1 fruit fly cellular context compared by ENCODE assay signal in the genomic region with DNA sequence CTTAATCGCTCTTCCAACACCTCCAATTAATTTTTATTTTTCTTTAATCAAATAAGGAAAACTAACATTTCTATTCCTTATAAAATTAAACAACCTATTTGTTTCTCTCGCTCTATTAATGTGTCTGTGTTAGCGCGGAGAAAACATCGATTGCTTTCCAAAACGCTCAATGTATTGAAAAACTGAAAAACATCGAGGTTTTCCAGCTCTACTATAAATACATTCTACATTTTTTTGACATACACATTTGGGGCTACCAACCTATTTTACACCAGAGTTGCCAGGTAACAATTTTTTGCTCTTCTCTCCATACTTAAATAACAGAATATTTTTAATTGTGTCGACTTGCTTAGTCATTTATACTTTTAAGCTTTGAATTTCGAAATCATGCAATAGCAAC.
TF ChIP-seq lines count a peak whose summit lies in the region.

No protein-coding gene starts in this region.

TF ChIP-seq in whole organism, embryonic, 481 proteins besides CTCF, POLR2A, EP300 and RAD21 (continued from another document and continues in another):
- peak; percentile 22 for TF ChIP-seq CG9817 (tag; optimal IDR thresholded peaks at IDR 0.05; lab: Kevin White, UChicago)
- TF ChIP-seq pum (GFP tag; optimal IDR thresholded peaks at IDR 0.05; lab: Kevin White, UChicago), result no peak
- peak; percentile 38; the same call in 1 of the 2 replicates for TF ChIP-seq MBD-R2 (GFP tag; IDR thresholded peaks at IDR 0.05; lab: Robert Waterston, UW)
- no peak for TF ChIP-seq Spps (tag; optimal IDR thresholded peaks at IDR 0.05; lab: Kevin White, UChicago)
- TF ChIP-seq CrebB (tag; optimal IDR thresholded peaks at IDR 0.05; lab: Kevin White, UChicago), result no peak
- no peak for TF ChIP-seq Oli (tag; optimal IDR thresholded peaks at IDR 0.05; lab: Kevin White, UChicago)
- TF ChIP-seq CG17385 (GFP tag; optimal IDR thresholded peaks at IDR 0.05; lab: Kevin White, UChicago), result no peak
- peak; percentile 34 for TF ChIP-seq kay (GFP tag; optimal IDR thresholded peaks at IDR 0.05; lab: Kevin White, UChicago)
- TF ChIP-seq seq (GFP tag; IDR thresholded peaks at IDR 0.05; lab: Robert Waterston, UW), result no peak
- peak; percentile 59 for TF ChIP-seq lilli (GFP tag; optimal IDR thresholded peaks at IDR 0.05; lab: Kevin White, UChicago)
- TF ChIP-seq cwo (GFP tag; optimal IDR thresholded peaks at IDR 0.05; lab: Kevin White, UChicago), result no peak
- TF ChIP-seq CG7556 (GFP tag; optimal IDR thresholded peaks at IDR 0.05; lab: Kevin White, UChicago), result no peak
- TF ChIP-seq CG11085 (GFP tag; IDR thresholded peaks at IDR 0.05; lab: Robert Waterston, UW), result no peak
- no peak for TF ChIP-seq CG16815 (GFP tag; optimal IDR thresholded peaks at IDR 0.05; lab: Kevin White, UChicago)
- no peak for TF ChIP-seq fu2 (GFP tag; optimal IDR thresholded peaks at IDR 0.05; lab: Kevin White, UChicago)
- peak; percentile 34 for TF ChIP-seq Hsf (GFP tag; optimal IDR thresholded peaks at IDR 0.05; lab: Kevin White, UChicago)
- TF ChIP-seq Dip2 (GFP tag; IDR thresholded peaks at IDR 0.05; lab: Robert Waterston, UW), result no peak
- no peak for TF ChIP-seq Ssrp (tag; optimal IDR thresholded peaks at IDR 0.05; lab: Kevin White, UChicago)
- no peak for TF ChIP-seq cas (GFP tag; IDR thresholded peaks at IDR 0.05; lab: Robert Waterston, UW)
- peak; percentile 25 for TF ChIP-seq CG15601 (tag; optimal IDR thresholded peaks at IDR 0.05; lab: Kevin White, UChicago)
- TF ChIP-seq Xbp1 (GFP tag; optimal IDR thresholded peaks at IDR 0.05; lab: Kevin White, UChicago), result peak; percentile 44
- TF ChIP-seq Sry-δ (GFP tag; optimal IDR thresholded peaks at IDR 0.05; lab: Kevin White, UChicago), result peak; percentile 86
- no peak for TF ChIP-seq CG8944 (GFP tag; optimal IDR thresholded peaks at IDR 0.05; lab: Kevin White, UChicago)
- TF ChIP-seq CG14050 (GFP tag; IDR thresholded peaks at IDR 0.05; lab: Robert Waterston, UW), result peak; percentile 36; the same call in 1 of the 3 replicates
- TF ChIP-seq CG1647 (GFP tag; optimal IDR thresholded peaks at IDR 0.05; lab: Kevin White, UChicago), result peak; percentile 32
- TF ChIP-seq CG8388 (GFP tag; optimal IDR thresholded peaks at IDR 0.05; lab: Kevin White, UChicago), result peak; percentile 25
- TF ChIP-seq CG7963 (GFP tag; IDR thresholded peaks at IDR 0.05; lab: Robert Waterston, UW; ENCODE audit: partially characterized antibody), result 0 out of 3 replicates have a peak, but pooled peaks have one; percentile 39
- no peak for TF ChIP-seq lov (optimal IDR thresholded peaks at IDR 0.05; lab: Kevin White, UChicago)
- TF ChIP-seq lov (GFP tag; IDR thresholded peaks at IDR 0.05; lab: Robert Waterston, UW), result no peak
- TF ChIP-seq CoRest (tag; optimal IDR thresholded peaks at IDR 0.05; lab: Kevin White, UChicago), result peak; percentile 60
- no peak for TF ChIP-seq mirr (GFP tag; optimal IDR thresholded peaks at IDR 0.05; lab: Kevin White, UChicago)
- TF ChIP-seq CG9727 (GFP tag; optimal IDR thresholded peaks at IDR 0.05; lab: Kevin White, UChicago), result no peak
- no peak for TF ChIP-seq CG17361 (GFP tag; IDR thresholded peaks at IDR 0.05; lab: Robert Waterston, UW)
- no peak for TF ChIP-seq CG11723 (GFP tag; optimal IDR thresholded peaks at IDR 0.05; lab: Kevin White, UChicago)
- TF ChIP-seq CG13287 (GFP tag; IDR thresholded peaks at IDR 0.05; lab: Robert Waterston, UW; ENCODE audit: partially characterized antibody), result peak; percentile 80
- no peak for TF ChIP-seq ATbp (GFP tag; optimal IDR thresholded peaks at IDR 0.05; lab: Kevin White, UChicago)
- 0 out of 2 replicates have a peak, but pooled peaks have one; percentile 16 for TF ChIP-seq vvl (GFP tag; IDR thresholded peaks at IDR 0.05; lab: Robert Waterston, UW)
- peak; percentile 54 for TF ChIP-seq CG13624 (GFP tag; optimal IDR thresholded peaks at IDR 0.05; lab: Kevin White, UChicago)
- no peak for TF ChIP-seq CG1832 (GFP tag; optimal IDR thresholded peaks at IDR 0.05; lab: Kevin White, UChicago)
- TF ChIP-seq CG10321 (GFP tag; IDR thresholded peaks at IDR 0.05; lab: Robert Waterston, UW), result no peak
- TF ChIP-seq zen (tag; optimal IDR thresholded peaks at IDR 0.05; lab: Kevin White, UChicago), result peak; percentile 7
- no peak for TF ChIP-seq CG31441 (GFP tag; IDR thresholded peaks at IDR 0.05; lab: Robert Waterston, UW)
- peak; percentile 60 for TF ChIP-seq slbo (GFP tag; IDR thresholded peaks at IDR 0.05; lab: Robert Waterston, UW)
- no peak for TF ChIP-seq PHDP (tag; optimal IDR thresholded peaks at IDR 0.05; lab: Kevin White, UChicago)
- no peak for TF ChIP-seq tgo (GFP tag; IDR thresholded peaks at IDR 0.05; lab: Robert Waterston, UW)
- TF ChIP-seq Dip3 (GFP tag; optimal IDR thresholded peaks at IDR 0.05; lab: Kevin White, UChicago), result no peak
- TF ChIP-seq ttk (GFP tag; IDR thresholded peaks at IDR 0.05; lab: Robert Waterston, UW), result no peak
- no peak for TF ChIP-seq Sry-β (GFP tag; optimal IDR thresholded peaks at IDR 0.05; lab: Kevin White, UChicago)
- TF ChIP-seq CG3838 (GFP tag; optimal IDR thresholded peaks at IDR 0.05; lab: Kevin White, UChicago), result no peak
- peak; percentile 36 for TF ChIP-seq sug (tag; optimal IDR thresholded peaks at IDR 0.05; lab: Kevin White, UChicago)
- TF ChIP-seq CG11456 (GFP tag; IDR thresholded peaks at IDR 0.05; lab: Robert Waterston, UW), result no peak
- TF ChIP-seq CG16863 (GFP tag; optimal IDR thresholded peaks at IDR 0.05; lab: Kevin White, UChicago), result no peak
- TF ChIP-seq Oaz (GFP tag; IDR thresholded peaks at IDR 0.05; lab: Robert Waterston, UW), result no peak
- TF ChIP-seq CG12659 (GFP tag; optimal IDR thresholded peaks at IDR 0.05; lab: Kevin White, UChicago), result peak; percentile 74
- TF ChIP-seq CG33213 (GFP tag; optimal IDR thresholded peaks at IDR 0.05; lab: Kevin White, UChicago), result peak; percentile 61
- TF ChIP-seq luna (GFP tag; optimal IDR thresholded peaks at IDR 0.05; lab: Kevin White, UChicago), result no peak
- peak; percentile 24 for TF ChIP-seq CG4617 (GFP tag; optimal IDR thresholded peaks at IDR 0.05; lab: Kevin White, UChicago; ENCODE audit: borderline replicate concordance)
- TF ChIP-seq tio (GFP tag; optimal IDR thresholded peaks at IDR 0.05; lab: Kevin White, UChicago), result no peak
- peak; percentile 11; the same call in 1 of the 2 replicates for TF ChIP-seq chm (GFP tag; IDR thresholded peaks at IDR 0.05; lab: Robert Waterston, UW)
- TF ChIP-seq CG2116 (GFP tag; optimal IDR thresholded peaks at IDR 0.05; lab: Kevin White, UChicago), result peak; percentile 72
- TF ChIP-seq CG6791 (GFP tag; IDR thresholded peaks at IDR 0.05; lab: Robert Waterston, UW; ENCODE audit: partially characterized antibody), result peak; percentile 87
- no peak for TF ChIP-seq Atf3 (GFP tag; optimal IDR thresholded peaks at IDR 0.05; lab: Kevin White, UChicago)
- no peak for TF ChIP-seq CG13123 (GFP tag; optimal IDR thresholded peaks at IDR 0.05; lab: Kevin White, UChicago)
- no peak for TF ChIP-seq oc (tag; optimal IDR thresholded peaks at IDR 0.05; lab: Kevin White, UChicago)
- peak; percentile 48 for TF ChIP-seq dm (GFP tag; optimal IDR thresholded peaks at IDR 0.05; lab: Kevin White, UChicago)
- TF ChIP-seq Nf-YC (tag; optimal IDR thresholded peaks at IDR 0.05; lab: Kevin White, UChicago), result peak; percentile 22
- no peak for TF ChIP-seq H2.0 (GFP tag; IDR thresholded peaks at IDR 0.05; lab: Robert Waterston, UW)
- TF ChIP-seq ERR (GFP tag; optimal IDR thresholded peaks at IDR 0.05; lab: Kevin White, UChicago), result no peak
- TF ChIP-seq maf-S (GFP tag; optimal IDR thresholded peaks at IDR 0.05; lab: Kevin White, UChicago), result no peak
- no peak for TF ChIP-seq CG11093 (GFP tag; IDR thresholded peaks at IDR 0.05; lab: Robert Waterston, UW)
- no peak for TF ChIP-seq Blimp-1 (GFP tag; optimal IDR thresholded peaks at IDR 0.05; lab: Kevin White, UChicago)
- no peak for TF ChIP-seq HmgD (GFP tag; optimal IDR thresholded peaks at IDR 0.05; lab: Kevin White, UChicago)
- TF ChIP-seq CG4707 (GFP tag; optimal IDR thresholded peaks at IDR 0.05; lab: Kevin White, UChicago), result no peak
- no peak for TF ChIP-seq aop (GFP tag; IDR thresholded peaks at IDR 0.05; lab: Robert Waterston, UW)
- 0 out of 3 replicates have a peak, but pooled peaks have one; percentile 5 for TF ChIP-seq zfh1 (GFP tag; IDR thresholded peaks at IDR 0.05; lab: Robert Waterston, UW)
- no peak for TF ChIP-seq CG8089 (GFP tag; optimal IDR thresholded peaks at IDR 0.05; lab: Kevin White, UChicago)
- TF ChIP-seq inv (GFP tag; IDR thresholded peaks at IDR 0.05; lab: Robert Waterston, UW; ENCODE audit: partially characterized antibody), result peak; percentile 44
- TF ChIP-seq emc (GFP tag; optimal IDR thresholded peaks at IDR 0.05; lab: Kevin White, UChicago), result no peak
- no peak for TF ChIP-seq Hey (tag; optimal IDR thresholded peaks at IDR 0.05; lab: Kevin White, UChicago)
- peak; percentile 80 for TF ChIP-seq bbx (GFP tag; IDR thresholded peaks at IDR 0.05; lab: Robert Waterston, UW; ENCODE audit: partially characterized antibody)
- no peak for TF ChIP-seq CG5953 (GFP tag; IDR thresholded peaks at IDR 0.05; lab: Robert Waterston, UW)
- TF ChIP-seq bsh (GFP tag; optimal IDR thresholded peaks at IDR 0.05; lab: Kevin White, UChicago), result peak in 1 of 2 experiments; percentile 16
- no peak for TF ChIP-seq Asciz (GFP tag; optimal IDR thresholded peaks at IDR 0.05; lab: Kevin White, UChicago)
- TF ChIP-seq en (GFP tag; optimal IDR thresholded peaks at IDR 0.05; lab: Kevin White, UChicago), result no peak
- TF ChIP-seq CG32772 (GFP tag; IDR thresholded peaks at IDR 0.05; lab: Robert Waterston, UW), result no peak
- TF ChIP-seq Myb (GFP tag; optimal IDR thresholded peaks at IDR 0.05; lab: Kevin White, UChicago), result peak; percentile 61
- no peak for TF ChIP-seq CG1792 (GFP tag; optimal IDR thresholded peaks at IDR 0.05; lab: Kevin White, UChicago)
- no peak for TF ChIP-seq gt (GFP tag; IDR thresholded peaks at IDR 0.05; lab: Robert Waterston, UW)
- no peak for TF ChIP-seq caup (GFP tag; optimal IDR thresholded peaks at IDR 0.05; lab: Kevin White, UChicago; ENCODE audit: severe bottlenecking)
- TF ChIP-seq Scr (GFP tag; IDR thresholded peaks at IDR 0.05; lab: Robert Waterston, UW; ENCODE audit: partially characterized antibody), result peak; percentile 62
- TF ChIP-seq CG14014 (GFP tag; IDR thresholded peaks at IDR 0.05; lab: Robert Waterston, UW), result no peak
- TF ChIP-seq CG2875 (GFP tag; optimal IDR thresholded peaks at IDR 0.05; lab: Kevin White, UChicago), result no peak
- peak; percentile 0 for TF ChIP-seq CG4854 (GFP tag; optimal IDR thresholded peaks at IDR 0.05; lab: Kevin White, UChicago)
- peak; percentile 43 for TF ChIP-seq CG3847 (GFP tag; IDR thresholded peaks at IDR 0.05; lab: Robert Waterston, UW)
- no peak for TF ChIP-seq CG7839 (tag; optimal IDR thresholded peaks at IDR 0.05; lab: Kevin White, UChicago)
- peak; percentile 30 for TF ChIP-seq CG15696 (tag; optimal IDR thresholded peaks at IDR 0.05; lab: Kevin White, UChicago)
- no peak for TF ChIP-seq br (optimal IDR thresholded peaks at IDR 0.05; lab: Kevin White, UChicago)
- no peak for TF ChIP-seq CG18599 (GFP tag; optimal IDR thresholded peaks at IDR 0.05; lab: Kevin White, UChicago)
- no peak for TF ChIP-seq CG11398 (GFP tag; optimal IDR thresholded peaks at IDR 0.05; lab: Kevin White, UChicago)
- no peak for TF ChIP-seq CG16779 (GFP tag; IDR thresholded peaks at IDR 0.05; lab: Robert Waterston, UW)
- no peak for TF ChIP-seq Mrtf (GFP tag; IDR thresholded peaks at IDR 0.05; lab: Robert Waterston, UW)
- no peak for TF ChIP-seq ssp (GFP tag; IDR thresholded peaks at IDR 0.05; lab: Robert Waterston, UW)
- TF ChIP-seq HLHmδ (GFP tag; optimal IDR thresholded peaks at IDR 0.05; lab: Kevin White, UChicago), result no peak
- TF ChIP-seq Bdp1 (GFP tag; optimal IDR thresholded peaks at IDR 0.05; lab: Kevin White, UChicago), result no peak
- TF ChIP-seq Vsx1 (GFP tag; optimal IDR thresholded peaks at IDR 0.05; lab: Kevin White, UChicago), result no peak
- TF ChIP-seq CG8359 (GFP tag; optimal IDR thresholded peaks at IDR 0.05; lab: Kevin White, UChicago; ENCODE audit: borderline replicate concordance), result no peak
- TF ChIP-seq CG2889 (GFP tag; IDR thresholded peaks at IDR 0.05; lab: Robert Waterston, UW), result no peak
- no peak for TF ChIP-seq CG12236 (GFP tag; optimal IDR thresholded peaks at IDR 0.05; lab: Kevin White, UChicago)
- no peak for TF ChIP-seq ems (GFP tag; optimal IDR thresholded peaks at IDR 0.05; lab: Kevin White, UChicago)
- TF ChIP-seq crp (GFP tag; optimal IDR thresholded peaks at IDR 0.05; lab: Kevin White, UChicago), result no peak
- TF ChIP-seq Sin3A (optimal IDR thresholded peaks at IDR 0.05; lab: Kevin White, UChicago), result no peak
- no peak for TF ChIP-seq CG6683 (GFP tag; optimal IDR thresholded peaks at IDR 0.05; lab: Kevin White, UChicago)
- TF ChIP-seq CG5245 (GFP tag; optimal IDR thresholded peaks at IDR 0.05; lab: Kevin White, UChicago), result no peak
- peak; percentile 58; the same call in 2 of the 3 replicates for TF ChIP-seq zen2 (GFP tag; IDR thresholded peaks at IDR 0.05; lab: Robert Waterston, UW; ENCODE audit: partially characterized antibody)
- no peak for TF ChIP-seq Fer3 (tag; optimal IDR thresholded peaks at IDR 0.05; lab: Kevin White, UChicago)
- no peak for TF ChIP-seq CG32532 (GFP tag; IDR thresholded peaks at IDR 0.05; lab: Robert Waterston, UW)
- TF ChIP-seq Bteb2 (GFP tag; optimal IDR thresholded peaks at IDR 0.05; lab: Kevin White, UChicago), result peak; percentile 46
- peak; percentile 73 for TF ChIP-seq Ets97D (GFP tag; optimal IDR thresholded peaks at IDR 0.05; lab: Kevin White, UChicago)
- TF ChIP-seq CG1602 (GFP tag; optimal IDR thresholded peaks at IDR 0.05; lab: Kevin White, UChicago), result peak; percentile 16
- no peak for TF ChIP-seq CG6175 (GFP tag; IDR thresholded peaks at IDR 0.05; lab: Robert Waterston, UW)
- TF ChIP-seq CG13775 (GFP tag; optimal IDR thresholded peaks at IDR 0.05; lab: Kevin White, UChicago), result peak; percentile 3
- no peak for TF ChIP-seq CG4282 (GFP tag; optimal IDR thresholded peaks at IDR 0.05; lab: Kevin White, UChicago)
- no peak for TF ChIP-seq Taf1 (GFP tag; IDR thresholded peaks at IDR 0.05; lab: Robert Waterston, UW)
- peak; percentile 59; the same call in 1 of the 2 replicates for TF ChIP-seq CG42726 (GFP tag; IDR thresholded peaks at IDR 0.05; lab: Robert Waterston, UW; ENCODE audit: partially characterized antibody)
- peak; percentile 47 for TF ChIP-seq mam (GFP tag; optimal IDR thresholded peaks at IDR 0.05; lab: Kevin White, UChicago)
- TF ChIP-seq CG9876 (GFP tag; optimal IDR thresholded peaks at IDR 0.05; lab: Kevin White, UChicago), result no peak
- peak; percentile 75 for TF ChIP-seq Dll (GFP tag; IDR thresholded peaks at IDR 0.05; lab: Robert Waterston, UW; ENCODE audit: partially characterized antibody)
- no peak for TF ChIP-seq crol (GFP tag; IDR thresholded peaks at IDR 0.05; lab: Robert Waterston, UW)
- no peak for TF ChIP-seq jing (GFP tag; optimal IDR thresholded peaks at IDR 0.05; lab: Kevin White, UChicago)
